Fruit fly (Drosophila melanogaster) whole organism, adult: ENCODE results near the gene sra.
"Not testable (repeated sequence)": the region's sequence is repeated elsewhere in the genome, so short reads cannot be mapped to it uniquely, and the experiment has no call there.

Experiments
- CG11617 ChIP-seq: fragments of 200-800 bp; sonication (Bioruptor generic); optimal IDR thresholded peaks from 2 replicates; lab custom pipeline; 2017; ENCODE audit warnings: mild to moderate bottlenecking, missing biosample characterization, missing genetic modification reagents, missing genetic modification characterization
- CG12768 ChIP-seq: fragments of 200-800 bp; sonication (Bioruptor generic); optimal IDR thresholded peaks from 2 replicates; lab custom pipeline; 2017; ENCODE audit warnings: missing biosample characterization, missing genetic modification characterization, mild to moderate bottlenecking, moderate library complexity, missing genetic modification reagents
- CG14711 ChIP-seq: fragments of 200-800 bp; sonication (Bioruptor generic); optimal IDR thresholded peaks from 2 replicates; lab custom pipeline; 2018; ENCODE audit warnings: missing biosample characterization, mild to moderate bottlenecking, missing genetic modification characterization, moderate library complexity
- CG1620 ChIP-seq: fragments of 200-800 bp; sonication (Bioruptor generic); optimal IDR thresholded peaks from 2 replicates; lab custom pipeline; 2016; ENCODE audit warnings: missing biosample characterization, missing genetic modification characterization
- CG33017 ChIP-seq: fragments of 200-800 bp; sonication (Bioruptor generic); optimal IDR thresholded peaks from 2 replicates; lab custom pipeline; 2018; ENCODE audit warnings: missing biosample characterization, mild to moderate bottlenecking, missing genetic modification characterization, moderate library complexity
- CG5204 ChIP-seq: fragments of 200-800 bp; sonication (Bioruptor generic); optimal IDR thresholded peaks from 2 replicates; lab custom pipeline; 2016; ENCODE audit warnings: missing biosample characterization, missing genetic modification characterization
- CG7045 ChIP-seq: fragments of 200-800 bp; sonication (Bioruptor generic); optimal IDR thresholded peaks from 2 replicates; lab custom pipeline; 2017; ENCODE audit warnings: missing biosample characterization, mild to moderate bottlenecking, missing genetic modification characterization
- CG7101 ChIP-seq: fragments of 200-800 bp; sonication (Bioruptor generic); optimal IDR thresholded peaks from 2 replicates; lab custom pipeline; 2018; ENCODE audit warnings: missing biosample characterization, mild to moderate bottlenecking, missing genetic modification characterization, moderate library complexity
- Clk ChIP-seq: fragments of 200-800 bp; sonication (Bioruptor generic); optimal IDR thresholded peaks from 2 replicates; lab custom pipeline; 2017; ENCODE audit warnings: missing biosample characterization, missing genetic modification characterization
- Crg-1 ChIP-seq: fragments of 200-800 bp; sonication (Bioruptor generic); optimal IDR thresholded peaks from 2 replicates; lab custom pipeline; 2016; ENCODE audit warnings: missing biosample characterization, missing genetic modification characterization
- Hr96 ChIP-seq: fragments of 200-800 bp; sonication (Bioruptor generic); optimal IDR thresholded peaks from 2 replicates; lab custom pipeline; 2016; ENCODE audit warnings: missing biosample characterization, missing genetic modification characterization
- Mnt ChIP-seq: fragments of 200-800 bp; sonication (Bioruptor generic); optimal IDR thresholded peaks from 2 replicates; lab custom pipeline; 2016; ENCODE audit warnings: missing biosample characterization, mild to moderate bottlenecking, missing genetic modification characterization
- bab1 ChIP-seq: fragments of 200-800 bp; sonication (Bioruptor generic); optimal IDR thresholded peaks from 3 replicates; lab custom pipeline; 2019; ENCODE audit warnings: missing biosample characterization, mild to moderate bottlenecking, missing genetic modification characterization, moderate library complexity
- cic ChIP-seq: fragments of 200-800 bp; sonication (Bioruptor generic); optimal IDR thresholded peaks from 2 replicates; lab custom pipeline; 2017; ENCODE audit warnings: missing biosample characterization, mild to moderate bottlenecking, missing genetic modification characterization, moderate library complexity
- cnc ChIP-seq, 2 experiments: fragments of >200 bp; optimal IDR thresholded peaks; 2 replicates each; lab custom pipeline; 2017
- kay ChIP-seq: fragments of 200-800 bp; sonication (Bioruptor generic); peaks from one replicate; lab custom pipeline; 2016; ENCODE audit warnings: missing biosample characterization, missing genetic modification characterization, borderline replicate concordance
- ovo ChIP-seq: fragments of 200-800 bp; sonication (Bioruptor generic); optimal IDR thresholded peaks from 2 replicates; lab custom pipeline; 2016; ENCODE audit warnings: missing biosample characterization, missing genetic modification characterization
- pad ChIP-seq: fragments of 200-800 bp; sonication (Bioruptor generic); optimal IDR thresholded peaks from 3 replicates; lab custom pipeline; 2017; ENCODE audit warnings: missing biosample characterization, missing genetic modification characterization, mild to moderate bottlenecking, moderate library complexity, missing genetic modification reagents
- tj ChIP-seq: fragments of 200-800 bp; sonication (Bioruptor generic); optimal IDR thresholded peaks from 3 replicates; lab custom pipeline; 2017; ENCODE audit warnings: missing biosample characterization, mild to moderate bottlenecking, missing genetic modification characterization, moderate library complexity
- toe ChIP-seq: fragments of 200-800 bp; sonication (Bioruptor generic); optimal IDR thresholded peaks from 2 replicates; lab custom pipeline; 2016; ENCODE audit warnings: missing biosample characterization, missing genetic modification characterization

The sra gene

DNA sequence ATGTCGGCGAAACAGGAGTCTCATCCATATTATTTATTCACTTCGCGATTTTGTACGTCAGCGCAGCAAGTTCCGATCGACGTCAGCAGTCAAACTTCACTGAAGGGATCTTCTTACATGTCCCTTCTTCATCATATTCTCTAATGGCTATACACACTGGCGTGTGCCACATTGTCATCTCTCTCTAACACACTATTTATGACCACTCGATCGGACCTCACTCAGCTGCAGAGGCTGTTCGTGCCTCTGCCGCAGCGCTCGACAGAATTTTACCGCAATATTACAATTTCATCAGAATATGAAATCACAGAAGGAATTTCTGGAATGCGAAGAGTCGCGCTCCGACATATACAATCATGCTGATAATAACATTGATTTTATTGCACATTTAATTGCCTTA lies 2.7 kb downstream of the sra start, which contains the start of gene Bin1:
Gene Bin1, minus strand, starts transcription at position 101 of the 400 bp plus-strand sequence.
- TF ChIP-seq CG7101; Hr96 (GFP tag; lab: Kevin White, UChicago); cnc (optimal IDR thresholded peaks at IDR 0.05; lab: Kevin White, UChicago): not testable (repeated sequence)

DNA sequence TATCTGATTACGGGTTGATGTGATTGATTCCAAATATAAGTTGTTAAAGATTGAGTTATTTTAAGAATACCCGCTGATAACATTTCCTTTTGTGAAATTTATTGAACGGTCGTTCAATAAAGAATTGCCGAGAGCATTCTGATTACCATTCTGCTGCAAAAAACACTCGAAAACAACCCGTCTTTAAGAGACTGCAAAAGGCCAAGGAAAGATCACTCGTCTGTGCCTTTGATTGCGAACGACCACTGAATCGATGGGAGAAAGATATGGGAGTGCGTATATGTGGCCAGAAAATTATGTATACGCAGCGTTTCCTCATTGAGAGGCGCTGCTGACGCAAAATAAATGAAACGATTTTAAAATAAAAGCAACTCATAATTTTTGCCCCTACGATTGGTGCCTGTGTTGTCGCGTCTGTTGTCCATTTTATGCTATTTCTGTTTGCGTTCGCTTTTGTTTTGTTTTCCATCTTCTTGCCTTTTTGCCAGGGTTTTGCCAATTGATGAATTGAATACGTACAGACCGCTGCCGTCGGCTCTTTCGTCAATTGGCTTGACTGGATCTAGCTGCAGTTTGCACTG lies 3.5 kb downstream of the sra start:
- TF ChIP-seq tj (GFP tag; lab: Kevin White, UChicago) (peak; percentile 85), cic (GFP tag; lab: Kevin White, UChicago) (no peak)

DNA sequence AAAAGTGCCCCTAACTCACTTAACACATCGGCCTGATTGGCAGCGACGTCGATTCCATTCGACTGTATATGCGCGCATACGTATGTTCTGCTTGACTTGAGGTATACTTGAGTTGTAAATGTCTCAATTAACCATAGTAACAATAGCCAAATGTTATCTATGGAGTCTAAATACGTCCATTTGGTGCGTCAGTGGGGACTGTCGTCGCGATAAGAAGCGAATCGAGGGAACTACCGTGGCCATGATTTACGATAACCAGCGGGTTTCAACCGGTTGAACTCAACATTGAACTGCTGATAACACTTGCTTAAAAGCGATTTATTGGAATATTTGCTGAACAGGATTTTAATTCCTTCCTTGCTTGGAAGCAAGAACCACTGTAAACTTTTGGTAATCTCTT lies 4.0 kb downstream of the sra start:
- TF ChIP-seq tj (GFP tag; lab: Kevin White, UChicago) (peak; percentile 43), CG5204 (GFP tag; lab: Kevin White, UChicago) (no peak), CG14711 (tag; lab: Kevin White, UChicago) (no peak), Clk (no peak), Crg-1 (GFP tag; lab: Kevin White, UChicago) (no peak), CG33017 (tag; lab: Kevin White, UChicago) (no peak), pad (GFP tag; lab: Kevin White, UChicago) (no peak), CG7101 (no peak), Hr96 (GFP tag; lab: Kevin White, UChicago) (no peak), cic (GFP tag; lab: Kevin White, UChicago) (peak; percentile 94), CG11617 (GFP tag; lab: Kevin White, UChicago) (no peak)

DNA sequence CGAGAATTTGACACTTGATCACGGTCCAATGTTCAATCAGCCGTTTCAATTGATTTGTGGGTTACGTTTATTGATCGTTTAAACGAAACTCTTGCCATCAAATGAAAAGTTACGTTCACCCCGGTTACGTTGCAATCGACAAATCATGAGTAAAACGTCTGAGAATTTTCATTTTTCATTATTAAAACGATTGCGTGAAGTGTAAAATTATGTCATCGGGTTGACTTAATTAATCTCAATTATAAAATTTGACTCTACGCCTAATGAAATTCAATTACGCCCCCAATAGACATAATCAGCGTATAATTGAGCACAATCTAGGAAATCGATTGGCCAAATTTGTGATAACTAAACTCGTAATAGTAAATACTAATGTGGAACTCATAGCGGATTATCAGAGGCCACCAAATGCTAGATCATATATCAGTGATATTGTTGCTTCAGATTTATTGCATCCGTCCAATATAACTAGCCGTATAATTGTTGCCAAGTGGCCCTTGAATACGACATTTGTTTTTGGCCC lies 13.8 kb downstream of the sra start:
- TF ChIP-seq cic (GFP tag; lab: Kevin White, UChicago) (no peak), kay (GFP tag; lab: Kevin White, UChicago) (peak; percentile 30), tj (GFP tag; lab: Kevin White, UChicago) (no peak), ovo (no peak), CG14711 (tag; lab: Kevin White, UChicago) (no peak)

DNA sequence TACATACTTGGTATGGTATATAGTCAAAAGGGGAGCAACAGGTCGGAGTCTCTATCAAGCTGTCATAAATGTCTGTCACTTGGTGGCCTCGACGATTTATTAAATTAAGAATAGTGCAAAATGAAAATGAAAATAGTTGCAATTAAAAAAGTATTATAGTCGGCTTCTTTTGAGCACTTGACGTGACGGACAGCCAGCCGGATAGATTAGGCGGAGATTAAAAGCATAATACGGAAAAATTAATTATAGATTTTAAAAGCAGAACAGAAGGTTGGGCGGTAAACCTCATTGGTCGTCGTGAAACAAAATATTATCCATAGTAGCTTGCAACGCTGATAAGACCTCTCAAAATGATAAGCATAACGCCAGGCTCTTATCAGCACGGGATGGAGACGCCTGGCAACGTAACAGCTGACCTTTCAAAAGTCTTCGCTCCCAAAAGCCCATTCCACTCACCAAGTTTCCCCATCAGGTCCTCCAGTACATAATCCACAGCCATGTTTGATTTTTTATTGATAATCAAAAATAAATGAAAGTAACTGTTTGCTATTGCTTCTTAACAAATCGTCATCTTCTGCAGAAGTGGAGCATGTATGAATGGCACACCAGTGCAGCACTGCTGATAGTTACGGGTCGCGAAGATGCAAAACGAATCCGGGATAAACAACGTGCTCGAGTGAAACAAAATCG lies 15.7 kb downstream of the sra start:
- TF ChIP-seq bab1 = peak; percentile 7
- no peak for TF ChIP-seq CG5204 (GFP tag; lab: Kevin White, UChicago)
- TF ChIP-seq tj (GFP tag; lab: Kevin White, UChicago) = peak; percentile 25
- no peak for TF ChIP-seq CG14711 (tag; lab: Kevin White, UChicago)
- TF ChIP-seq cic (GFP tag; lab: Kevin White, UChicago) = no peak
- TF ChIP-seq CG1620 (GFP tag; lab: Kevin White, UChicago) = no peak
- no peak for TF ChIP-seq Hr96 (GFP tag; lab: Kevin White, UChicago)
- no peak for TF ChIP-seq cnc (optimal IDR thresholded peaks at IDR 0.05; lab: Kevin White, UChicago)
- peak; percentile 14 for TF ChIP-seq pad (GFP tag; lab: Kevin White, UChicago)
- TF ChIP-seq CG11617 (GFP tag; lab: Kevin White, UChicago) = no peak
- TF ChIP-seq toe (GFP tag; lab: Kevin White, UChicago) = no peak
- TF ChIP-seq ovo = peak; percentile 47
- no peak for TF ChIP-seq kay (GFP tag; lab: Kevin White, UChicago)

DNA sequence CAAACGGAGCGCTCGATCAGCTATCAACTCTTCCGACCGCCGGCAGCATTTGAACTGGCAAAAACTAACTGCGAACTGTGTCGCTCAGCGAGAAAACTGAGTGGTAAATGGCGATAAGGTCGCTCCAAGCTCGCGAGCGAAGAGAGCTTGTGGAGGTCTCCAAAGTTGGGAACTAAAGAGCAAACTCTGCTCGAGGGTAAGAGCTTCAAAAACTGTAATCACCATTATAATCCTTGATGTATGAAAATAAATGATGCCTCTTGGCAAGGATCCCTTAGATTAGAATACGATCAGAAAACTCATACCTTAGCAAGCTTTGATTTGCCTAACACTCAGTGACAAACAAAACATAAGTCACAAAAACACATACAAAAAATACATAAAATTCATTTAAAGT lies 16.2 kb downstream of the sra start, which contains the start of the genes CG6126 and CG31287:
Gene CG6126, minus strand, starts transcription at position 59 of the 397 bp plus-strand sequence.
Gene CG31287, plus strand, starts transcription at position 347 of the 397 bp plus-strand sequence.
- no peak for TF ChIP-seq cnc (optimal IDR thresholded peaks at IDR 0.05; lab: Kevin White, UChicago)
- TF ChIP-seq ovo = no peak
- TF ChIP-seq tj (GFP tag; lab: Kevin White, UChicago) = no peak
- TF ChIP-seq Mnt = peak; percentile 56
- no peak for TF ChIP-seq CG12768 (GFP tag; lab: Kevin White, UChicago)
- no peak for TF ChIP-seq CG7045 (GFP tag; lab: Kevin White, UChicago)

DNA sequence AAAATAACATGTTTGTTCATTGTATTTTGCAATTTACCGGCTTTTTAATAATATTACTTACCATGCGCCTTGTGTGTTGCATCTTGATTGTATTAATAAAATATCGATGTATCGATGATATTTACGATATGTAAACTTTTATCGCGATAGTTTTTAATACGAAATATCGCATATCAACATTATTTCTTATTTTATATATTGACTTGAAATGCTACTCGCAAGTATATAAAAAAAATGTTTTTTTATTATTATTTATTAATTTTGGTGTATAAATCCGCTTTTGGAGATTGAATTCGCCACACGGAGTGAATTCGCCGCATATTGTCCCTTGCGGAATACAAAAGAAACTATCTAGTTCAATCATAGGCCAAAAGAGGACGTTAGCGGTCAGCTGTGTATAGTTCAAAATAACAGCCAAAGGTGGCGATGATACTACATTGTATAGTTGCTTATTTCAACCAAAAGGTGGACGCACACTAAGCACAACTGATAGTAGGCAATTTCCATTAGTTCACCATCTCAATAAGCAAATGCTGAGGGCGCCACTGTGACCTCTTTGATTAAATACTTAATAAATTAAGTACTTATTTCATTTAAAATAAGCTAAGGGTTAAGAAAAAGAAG lies 18.5 kb downstream of the sra start, which contains the start of gene mtSSB:
Gene mtSSB, minus strand, starts transcription at position 96 of the 624 bp plus-strand sequence.
- TF ChIP-seq Clk (peak; percentile 5), CG33017 (tag; lab: Kevin White, UChicago) (peak; percentile 55), tj (GFP tag; lab: Kevin White, UChicago) (peak; percentile 52), Crg-1 (GFP tag; lab: Kevin White, UChicago) (peak; percentile 90), CG1620 (GFP tag; lab: Kevin White, UChicago) (peak; percentile 95), pad (GFP tag; lab: Kevin White, UChicago) (peak; percentile 76), CG14711 (tag; lab: Kevin White, UChicago) (peak; percentile 73), CG12768 (GFP tag; lab: Kevin White, UChicago) (peak; percentile 41), cnc (optimal IDR thresholded peaks at IDR 0.05; lab: Kevin White, UChicago) (no peak), bab1 (peak; percentile 81), toe (GFP tag; lab: Kevin White, UChicago) (peak; percentile 88), CG7045 (GFP tag; lab: Kevin White, UChicago) (peak; percentile 69), cic (GFP tag; lab: Kevin White, UChicago) (peak; percentile 73), Hr96 (GFP tag; lab: Kevin White, UChicago) (peak; percentile 87), ovo (peak; percentile 79), kay (GFP tag; lab: Kevin White, UChicago) (peak; percentile 85), CG11617 (GFP tag; lab: Kevin White, UChicago) (peak; percentile 19), CG7101 (peak; percentile 84), Mnt (peak; percentile 88), CG5204 (GFP tag; lab: Kevin White, UChicago) (peak; percentile 86)
